Worm (Caenorhabditis elegans) whole organism, L4 larva: Measurements from ENCODE around the gene col-184.

ENCODE experiments used
- T20F7.1 ChIP-seq: fragments of 200-800 bp; sonication (Bioruptor generic); optimal IDR thresholded peaks from 2 replicates; lab custom pipeline; 2018; ENCODE audit warnings: mild to moderate bottlenecking, missing genetic modification characterization, missing compliant biosample characterization
- T26A8.4 ChIP-seq: fragments of 200-800 bp; sonication (Bioruptor generic); IDR thresholded peaks from 2 replicates; pipeline ENCODE4 v1.3.6; 2022; ENCODE audit warnings: missing genetic modification characterization, missing compliant biosample characterization
- Y105C5A.15 ChIP-seq: fragments of 200-800 bp; sonication (Bioruptor generic); IDR thresholded peaks from 2 replicates; pipeline ENCODE4 v1.3.6; 2022; ENCODE audit warnings: missing genetic modification characterization, missing compliant biosample characterization
- Y75B8A.6 ChIP-seq: fragments of 200-800 bp; sonication (Bioruptor generic); IDR thresholded peaks from 2 replicates; pipeline ENCODE4 v1.3.6; 2022; ENCODE audit warnings: missing genetic modification reagents, missing genetic modification characterization, missing compliant biosample characterization
- aha-1 ChIP-seq: fragments of 150-350 bp; peaks from one replicate; lab custom pipeline; 2014; ENCODE audit warnings: missing biosample characterization, missing genetic modification characterization
- aly-2 ChIP-seq: sonication (generic microtip); optimal IDR thresholded peaks from 2 replicates; lab custom pipeline; 2018; ENCODE audit warnings: missing biosample characterization, missing genetic modification characterization
- ceh-32 ChIP-seq: sonication (generic microtip); optimal IDR thresholded peaks from 2 replicates; lab custom pipeline; 2016; ENCODE audit warnings: mild to moderate bottlenecking, missing genetic modification characterization, missing compliant biosample characterization; ENCODE audit not compliant: poor library complexity
- ces-1 ChIP-seq: fragments of 150-350 bp; sonication (generic microtip); optimal IDR thresholded peaks from 4 replicates; lab custom pipeline; 2014; ENCODE audit warnings: missing biosample characterization, missing genetic modification reagents, missing genetic modification characterization
- ctbp-1 ChIP-seq: fragments of 200-800 bp; sonication (Bioruptor generic); IDR thresholded peaks from 2 replicates; pipeline ENCODE4 v1.3.6; 2022; ENCODE audit warnings: missing genetic modification reagents, missing genetic modification characterization, missing compliant biosample characterization
- daf-12 ChIP-seq: fragments of 150-350 bp; optimal IDR thresholded peaks from 2 replicates; lab custom pipeline; 2014; ENCODE audit warnings: missing biosample characterization, missing genetic modification reagents, missing genetic modification characterization
- daf-19 ChIP-seq: fragments of 200-800 bp; sonication (Bioruptor generic); conservative IDR thresholded peaks from 2 replicates; pipeline ENCODE4 v1.3.6; 2022; ENCODE audit warnings: missing genetic modification characterization, missing compliant biosample characterization
- daf-8 ChIP-seq: fragments of 200-800 bp; sonication (Bioruptor generic); IDR thresholded peaks from 2 replicates; pipeline ENCODE4 v1.3.6; 2022; ENCODE audit warnings: missing genetic modification characterization, missing compliant biosample characterization
- dmd-6 ChIP-seq: fragments of 200-800 bp; sonication (Bioruptor generic); IDR thresholded peaks from 2 replicates; pipeline ENCODE4 v1.3.6; 2022; ENCODE audit warnings: missing genetic modification reagents, missing genetic modification characterization, missing compliant biosample characterization
- dmd-9 ChIP-seq: fragments of 200-800 bp; sonication (Bioruptor generic); IDR thresholded peaks from 2 replicates; pipeline ENCODE4 v1.3.6; 2022; ENCODE audit warnings: missing genetic modification reagents, missing genetic modification characterization, missing compliant biosample characterization
- dpl-1 ChIP-seq: fragments of 150-350 bp; optimal IDR thresholded peaks from 2 replicates; lab custom pipeline; 2014; ENCODE audit warnings: missing biosample characterization, missing genetic modification reagents, missing genetic modification characterization
- duxl-1 ChIP-seq: sonication (generic microtip); optimal IDR thresholded peaks from 2 replicates; lab custom pipeline; 2016; ENCODE audit warnings: mild to moderate bottlenecking, missing genetic modification characterization, moderate library complexity, missing compliant biosample characterization; ENCODE audit not compliant: poor library complexity
- fos-1 ChIP-seq: fragments of 150-350 bp; optimal IDR thresholded peaks from 2 replicates; lab custom pipeline; 2014; ENCODE audit warnings: missing biosample characterization, missing genetic modification characterization
- hlh-11 ChIP-seq: fragments of 200-800 bp; sonication (Bioruptor generic); optimal IDR thresholded peaks from 2 replicates; lab custom pipeline; 2018; ENCODE audit warnings: mild to moderate bottlenecking, missing genetic modification characterization, missing compliant biosample characterization
- hmg-1.1 ChIP-seq: fragments of 200-800 bp; sonication (Bioruptor generic); IDR thresholded peaks from 2 replicates; pipeline ENCODE4 v1.3.6; 2022; ENCODE audit warnings: missing genetic modification reagents, missing genetic modification characterization, missing compliant biosample characterization
- lin-1 ChIP-seq: fragments of 200-800 bp; sonication (Bioruptor generic); IDR thresholded peaks from 2 replicates; pipeline ENCODE4 v1.3.6; 2022; ENCODE audit warnings: missing genetic modification reagents, missing genetic modification characterization, missing compliant biosample characterization
- lin-39 ChIP-seq: fragments of 150-350 bp; optimal IDR thresholded peaks from 2 replicates; lab custom pipeline; 2014; ENCODE audit warnings: missing biosample characterization, missing genetic modification reagents, missing genetic modification characterization
- lsy-2 ChIP-seq, 2 experiments: fragments of 150-350 bp in 1 of 2; sonication (generic microtip) in 1 of 2; optimal IDR thresholded peaks; 2 replicates each; lab custom pipeline; 2014 to 2017; ENCODE audit warnings: missing biosample characterization in 2 of 2, missing genetic modification characterization in 2 of 2
- madf-5 ChIP-seq, 2 experiments: fragments of 200-800 bp; sonication (Bioruptor generic); IDR thresholded peaks; 2 replicates each; pipeline ENCODE4 v1.3.6; 2022; ENCODE audit warnings: missing compliant biosample characterization in 2 of 2, missing genetic modification characterization in 2 of 2
- nhr-10 ChIP-seq: fragments of 150-350 bp; optimal IDR thresholded peaks from 2 replicates; lab custom pipeline; 2014; ENCODE audit warnings: missing biosample characterization, missing genetic modification characterization
- nhr-237 ChIP-seq: sonication (generic microtip); optimal IDR thresholded peaks from 2 replicates; lab custom pipeline; 2017; ENCODE audit warnings: missing biosample characterization, missing genetic modification characterization
- nhr-25 ChIP-seq: sonication (generic microtip); optimal IDR thresholded peaks from 2 replicates; lab custom pipeline; 2017; ENCODE audit warnings: missing genetic modification characterization, mild to moderate bottlenecking, missing compliant biosample characterization, antibody characterized with exemption, moderate library complexity, borderline replicate concordance; ENCODE audit not compliant: insufficient read depth
- nhr-28 ChIP-seq: fragments of 150-350 bp; optimal IDR thresholded peaks from 2 replicates; lab custom pipeline; 2014; ENCODE audit warnings: missing biosample characterization, missing genetic modification characterization
- nhr-48 ChIP-seq: sonication (generic microtip); optimal IDR thresholded peaks from 2 replicates; lab custom pipeline; 2016; ENCODE audit warnings: mild to moderate bottlenecking, missing genetic modification characterization, missing compliant biosample characterization
- pha-4 ChIP-seq, 2 experiments: fragments of 150-350 bp in 1 of 2; fragments of 200-800 bp in 1 of 2; sonication (Bioruptor generic) in 1 of 2; IDR thresholded peaks in 1 of 2; optimal IDR thresholded peaks in 1 of 2; 2 replicates each; pipeline versions ENCODE4 v1.3.6 to Lab custom; 2014 to 2022; ENCODE audit warnings: missing genetic modification characterization in 2 of 2, missing genetic modification reagents in 2 of 2, missing biosample characterization in 1 of 2, missing compliant biosample characterization in 1 of 2
- php-3 ChIP-seq: fragments of 200-800 bp; sonication (Bioruptor generic); IDR thresholded peaks from 2 replicates; pipeline ENCODE4 v1.3.6; 2022; ENCODE audit warnings: missing genetic modification reagents, missing genetic modification characterization, missing compliant biosample characterization
- set-16 ChIP-seq: fragments of 200-800 bp; sonication (Bioruptor generic); IDR thresholded peaks from 2 replicates; pipeline ENCODE4 v1.3.6; 2022; ENCODE audit warnings: missing genetic modification reagents, missing genetic modification characterization, missing compliant biosample characterization
- skn-1 ChIP-seq: fragments of 150-350 bp; optimal IDR thresholded peaks from 2 replicates; lab custom pipeline; 2014; ENCODE audit warnings: missing biosample characterization, missing genetic modification characterization
- spr-1 ChIP-seq: sonication (generic microtip); optimal IDR thresholded peaks from 2 replicates; lab custom pipeline; 2016; ENCODE audit warnings: mild to moderate bottlenecking, missing genetic modification characterization, missing compliant biosample characterization
- spr-3 ChIP-seq: fragments of 200-800 bp; sonication (Bioruptor generic); optimal IDR thresholded peaks from 2 replicates; lab custom pipeline; 2018; ENCODE audit warnings: mild to moderate bottlenecking, missing genetic modification characterization, missing compliant biosample characterization
- tag-97 ChIP-seq: fragments of 200-800 bp; sonication (Bioruptor generic); IDR thresholded peaks from 2 replicates; pipeline ENCODE4 v1.3.6; 2022; ENCODE audit warnings: missing genetic modification characterization, missing compliant biosample characterization
- zag-1 ChIP-seq: fragments of 150-350 bp; optimal IDR thresholded peaks from 2 replicates; lab custom pipeline; 2014; ENCODE audit warnings: missing biosample characterization, missing genetic modification characterization
- ztf-7 ChIP-seq: fragments of 150-350 bp; optimal IDR thresholded peaks from 2 replicates; lab custom pipeline; 2014; ENCODE audit warnings: missing biosample characterization, missing genetic modification characterization

Gene col-184

ce11 chrX:13469907-13470647, 822 bp downstream of the col-184 start (continued):
- 0 out of 4 replicates have a peak, but pooled peaks of 1 of the 2 experiments have one; percentile 43 for TF ChIP-seq madf-5 (GFP tag; IDR thresholded peaks at IDR 0.05; lab: Robert Waterston, UW)
- no peak for TF ChIP-seq duxl-1
- no peak for TF ChIP-seq aha-1 (tag; lab: Kevin White, UChicago)
- no peak for TF ChIP-seq skn-1 (tag; lab: Kevin White, UChicago)
- TF ChIP-seq ztf-7 = no peak
- peak; percentile 15 for TF ChIP-seq hlh-11 (tag; lab: Kevin White, UChicago)
- TF ChIP-seq ctbp-1 = no peak
- TF ChIP-seq nhr-28 (tag; lab: Kevin White, UChicago) = peak; percentile 42
- no peak for TF ChIP-seq ces-1 (GFP tag; lab: Kevin White, UChicago)
- TF ChIP-seq nhr-237 (tag; lab: Kevin White, UChicago) = no peak
- TF ChIP-seq T26A8.4 (GFP tag; lab: Robert Waterston, UW) = no peak
- TF ChIP-seq lsy-2 (tag; optimal IDR thresholded peaks at IDR 0.05; lab: Kevin White, UChicago) = no peak
- TF ChIP-seq lin-1 (GFP tag; lab: Robert Waterston, UW) = no peak
- no peak for TF ChIP-seq pha-4 (GFP tag; IDR thresholded peaks at IDR 0.05; lab: Robert Waterston, UW)
- no peak for TF ChIP-seq pha-4 (tag; optimal IDR thresholded peaks at IDR 0.05; lab: Kevin White, UChicago)
- TF ChIP-seq set-16 (GFP tag; lab: Robert Waterston, UW) = peak; percentile 96
- no peak for TF ChIP-seq daf-12 (tag; lab: Kevin White, UChicago)
- no peak for TF ChIP-seq Y75B8A.6 (GFP tag; lab: Robert Waterston, UW)
- no peak for TF ChIP-seq dpl-1
- TF ChIP-seq nhr-10 (tag; lab: Kevin White, UChicago) = no peak
- no peak for TF ChIP-seq lin-39 (tag; lab: Kevin White, UChicago)
- peak; percentile 11; the same call in 1 of the 2 replicates for TF ChIP-seq dmd-6 (GFP tag; lab: Robert Waterston, UW)

DNA sequence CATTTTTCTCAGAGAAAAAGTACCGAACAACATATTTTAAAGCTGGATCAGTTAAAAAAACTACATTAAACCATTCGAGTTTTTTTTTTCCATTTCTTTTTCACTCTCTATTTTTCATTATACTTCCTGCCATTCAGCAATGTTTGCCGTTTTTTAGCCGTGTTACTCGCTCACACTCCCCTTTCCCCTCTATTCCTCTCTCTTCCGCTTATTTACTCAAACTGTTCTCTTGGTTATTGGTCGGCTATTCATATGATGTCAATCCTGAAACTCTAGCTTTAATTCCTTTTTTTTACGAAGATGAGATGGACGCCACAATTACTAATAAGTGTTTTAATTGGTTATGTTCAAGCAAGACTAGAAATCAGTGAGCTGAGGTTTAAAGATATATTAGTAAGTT, 2.6 kb downstream of the col-184 start, which contains the start of gene tre-4:
Gene tre-4 (plus strand): TSS at position 301 of the 400 bp plus-strand sequence.
- TF ChIP-seq T20F7.1 (GFP tag; lab: Kevin White, UChicago) (no peak), zag-1 (tag; lab: Kevin White, UChicago) (no peak), php-3 (GFP tag; lab: Robert Waterston, UW) (no peak), aly-2 (tag; lab: Kevin White, UChicago) (no peak), hmg-1.1 (GFP tag; lab: Robert Waterston, UW) (no peak), nhr-25 (tag; lab: Kevin White, UChicago) (no peak), Y105C5A.15 (GFP tag; lab: Robert Waterston, UW) (no peak), spr-3 (GFP tag; lab: Kevin White, UChicago) (no peak), daf-8 (GFP tag; lab: Robert Waterston, UW) (no peak), pha-4 (GFP tag; IDR thresholded peaks at IDR 0.05; lab: Robert Waterston, UW) (no peak), pha-4 (tag; optimal IDR thresholded peaks at IDR 0.05; lab: Kevin White, UChicago) (no peak), nhr-48 (tag; lab: Kevin White, UChicago) (no peak), ceh-32 (tag; lab: Kevin White, UChicago) (no peak), daf-19 (GFP tag; lab: Robert Waterston, UW) (no peak), fos-1 (no peak), aha-1 (tag; lab: Kevin White, UChicago) (no peak), skn-1 (tag; lab: Kevin White, UChicago) (no peak), nhr-237 (tag; lab: Kevin White, UChicago) (no peak), spr-1 (tag; lab: Kevin White, UChicago) (no peak), dmd-9 (GFP tag; lab: Robert Waterston, UW) (no peak), tag-97 (GFP tag; lab: Robert Waterston, UW) (no peak)
- TF ChIP-seq, all 104 proteins: peak for 0
